Worm (Caenorhabditis elegans) whole organism, late embryonic: ENCODE data around the gene srt-43.

Source experiments
- T23F11.4 ChIP-seq: fragments of 200-800 bp; sonication (Bioruptor generic); optimal IDR thresholded peaks from 2 replicates; lab custom pipeline; 2018; ENCODE audit warnings: mild to moderate bottlenecking, missing genetic modification characterization, missing compliant biosample characterization
- ama-1 ChIP-seq: fragments of 150-350 bp; optimal IDR thresholded peaks from 2 replicates; lab custom pipeline; 2014
- ceh-22 ChIP-seq: sonication (generic microtip); optimal IDR thresholded peaks from 2 replicates; lab custom pipeline; 2017; ENCODE audit warnings: missing biosample characterization, missing genetic modification characterization
- ceh-34 ChIP-seq: sonication (generic microtip); optimal IDR thresholded peaks from 2 replicates; lab custom pipeline; 2016; ENCODE audit warnings: mild to moderate bottlenecking, missing genetic modification characterization, missing compliant biosample characterization
- ceh-48 ChIP-seq: sonication (generic microtip); optimal IDR thresholded peaks from 2 replicates; lab custom pipeline; 2016; ENCODE audit warnings: missing genetic modification characterization, inconsistent platforms, missing compliant biosample characterization
- elt-4 ChIP-seq: sonication (generic microtip); optimal IDR thresholded peaks from 2 replicates; lab custom pipeline; 2016; ENCODE audit warnings: missing genetic modification characterization, missing compliant biosample characterization
- fkh-10 ChIP-seq: fragments of 150-350 bp; optimal IDR thresholded peaks from 2 replicates; lab custom pipeline; 2014; ENCODE audit warnings: missing biosample characterization, missing genetic modification reagents, missing genetic modification characterization
- hlh-13 ChIP-seq: fragments of 200-800 bp; sonication (Bioruptor generic); optimal IDR thresholded peaks from 2 replicates; lab custom pipeline; 2018; ENCODE audit warnings: mild to moderate bottlenecking, missing genetic modification characterization, missing compliant biosample characterization
- nfya-1 ChIP-seq: sonication (generic microtip); optimal IDR thresholded peaks from 2 replicates; lab custom pipeline; 2017; ENCODE audit warnings: missing genetic modification characterization, mild to moderate bottlenecking, missing compliant biosample characterization, antibody characterized with exemption, moderate library complexity
- nhr-11 ChIP-seq: fragments of 150-350 bp; optimal IDR thresholded peaks from 2 replicates; lab custom pipeline; 2014; ENCODE audit warnings: missing biosample characterization, missing genetic modification characterization
- ttx-3 ChIP-seq: sonication (generic microtip); optimal IDR thresholded peaks from 2 replicates; lab custom pipeline; 2016; ENCODE audit warnings: missing genetic modification reagents, missing genetic modification characterization, missing compliant biosample characterization
- unc-55 ChIP-seq: sonication (generic microtip); optimal IDR thresholded peaks from 2 replicates; lab custom pipeline; 2017; ENCODE audit warnings: missing biosample characterization, missing genetic modification reagents, missing genetic modification characterization
- unc-86 ChIP-seq: sonication (generic microtip); optimal IDR thresholded peaks from 2 replicates; lab custom pipeline; 2016; ENCODE audit warnings: missing genetic modification characterization, missing compliant biosample characterization

DNA sequence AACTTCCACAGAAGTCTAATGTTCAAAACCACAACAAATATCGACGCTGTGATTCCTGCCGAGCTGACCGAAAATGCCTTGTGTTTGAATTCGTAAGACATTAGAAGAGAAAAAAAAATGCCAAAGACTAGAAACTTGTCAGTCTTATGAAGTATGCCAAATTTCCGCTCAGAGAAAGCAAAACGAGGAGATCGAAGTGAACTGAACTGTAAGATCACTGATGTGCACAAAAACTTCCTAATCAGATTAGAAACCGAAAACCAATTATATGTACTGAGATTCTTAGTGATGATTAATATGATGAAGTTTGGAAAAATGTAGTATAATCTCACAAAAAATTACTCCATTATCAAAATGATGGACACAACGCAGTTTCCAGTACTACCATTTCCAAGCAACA is 19.4 kb downstream of the srt-43 start, which contains the start of gene srbc-44:
- TF ChIP-seq ceh-48, result no peak
- TF ChIP-seq nhr-11 (tag; lab: Kevin White, UChicago), result no peak
- TF ChIP-seq unc-86 (tag; lab: Kevin White, UChicago), result no peak
- TF ChIP-seq ama-1 (lab: Kevin White, UChicago), result no peak
- no peak for TF ChIP-seq unc-55 (GFP tag; lab: Kevin White, UChicago)
- no peak for TF ChIP-seq fkh-10 (GFP tag; lab: Kevin White, UChicago)
- TF ChIP-seq ceh-34 (tag; lab: Kevin White, UChicago), result no peak
- TF ChIP-seq ceh-22 (tag; lab: Kevin White, UChicago), result no peak
- TF ChIP-seq elt-4 (tag; lab: Kevin White, UChicago), result no peak
- no peak for TF ChIP-seq T23F11.4
- TF ChIP-seq hlh-13 (GFP tag; lab: Kevin White, UChicago), result no peak
- TF ChIP-seq nfya-1 (tag; lab: Kevin White, UChicago), result no peak
- TF ChIP-seq ttx-3 (tag; lab: Kevin White, UChicago), result no peak
